Fruit fly (Drosophila melanogaster): ENCODE results near the gene aus.

The aus gene

dm6 chr3R:21378595-21378994, 29.2 kb upstream of the aus start, which contains the start of gene tin (continued):
- TF ChIP-seq CG11902 (GFP tag; optimal IDR thresholded peaks at IDR 0.05), result peak; percentile 76
- peak; percentile 86 for TF ChIP-seq CG9139 (GFP tag; optimal IDR thresholded peaks at IDR 0.05)
- peak; percentile 92 for TF ChIP-seq achi (GFP tag; optimal IDR thresholded peaks at IDR 0.05)
- TF ChIP-seq CG3919 (GFP tag; optimal IDR thresholded peaks at IDR 0.05), result peak; percentile 95
- peak; percentile 95 for TF ChIP-seq acj6 (GFP tag; optimal IDR thresholded peaks at IDR 0.05)
- TF ChIP-seq CG31627 (GFP tag; optimal IDR thresholded peaks at IDR 0.05), result peak; percentile 74
- peak; percentile 92 for TF ChIP-seq Sox102F (GFP tag; optimal IDR thresholded peaks at IDR 0.05)
- peak; percentile 89 for TF ChIP-seq Eip93F (GFP tag; optimal IDR thresholded peaks at IDR 0.05)

DNA sequence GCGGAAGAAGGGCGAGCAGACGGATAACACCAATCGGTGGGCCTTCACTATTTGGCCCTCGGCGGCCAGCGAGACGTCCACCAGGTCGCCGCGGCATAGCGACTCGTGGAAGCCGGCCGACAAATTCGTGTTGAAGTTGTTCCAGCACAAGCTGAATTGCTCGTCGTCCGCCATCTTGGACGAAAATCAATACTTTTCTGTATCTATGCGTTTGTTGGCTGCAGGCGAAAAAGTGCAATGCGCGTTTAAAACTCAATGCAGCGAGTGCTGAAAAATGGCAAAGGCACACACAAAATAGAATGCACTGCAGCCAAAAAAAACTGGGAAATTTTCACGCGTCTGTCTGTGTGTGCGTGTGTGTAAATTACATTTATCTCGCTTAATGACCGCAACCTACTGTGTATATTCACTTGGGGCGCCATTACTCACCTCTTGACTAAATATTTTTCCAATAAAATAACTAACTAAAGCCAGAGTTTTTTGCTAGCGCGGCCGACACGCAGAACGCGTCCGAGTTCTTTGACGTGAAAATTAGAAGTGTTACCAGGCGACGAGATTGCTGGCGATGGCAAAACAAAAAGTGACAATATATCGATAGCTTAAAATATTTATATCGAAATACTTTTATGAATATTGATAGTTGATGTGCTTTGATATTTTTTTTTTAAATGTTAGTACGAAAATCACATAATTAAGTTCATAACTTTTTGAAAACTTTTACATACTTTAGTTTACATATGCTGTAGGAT, 27.6 kb upstream of the aus start:
- TF ChIP-seq Hr39 (GFP tag; optimal IDR thresholded peaks at IDR 0.05) (no peak), achi (GFP tag; optimal IDR thresholded peaks at IDR 0.05) (peak; percentile 5), Eip75B (GFP tag; optimal IDR thresholded peaks at IDR 0.05) (peak; percentile 5), dsx (GFP tag; optimal IDR thresholded peaks at IDR 0.05; ENCODE audit: poor library complexity, severe bottlenecking) (peak; percentile 42), Eip78C (GFP tag) (peak; percentile 63), esn (GFP tag; optimal IDR thresholded peaks at IDR 0.05) (peak; percentile 29), svp (GFP tag) (peak; percentile 67), topi (GFP tag; optimal IDR thresholded peaks at IDR 0.05) (peak; percentile 14), CG16779 (tag; optimal IDR thresholded peaks at IDR 0.05) (peak; percentile 6), CG6792 (GFP tag; optimal IDR thresholded peaks at IDR 0.05) (no peak), ss (GFP tag; optimal IDR thresholded peaks at IDR 0.05) (peak; percentile 23 to 40), spab (GFP tag; optimal IDR thresholded peaks at IDR 0.05) (no peak), CG9139 (GFP tag; optimal IDR thresholded peaks at IDR 0.05) (peak; percentile 23), Sox102F (GFP tag; optimal IDR thresholded peaks at IDR 0.05) (peak; percentile 40), CG3919 (GFP tag; optimal IDR thresholded peaks at IDR 0.05) (peak; percentile 17), CG8632 (GFP tag; optimal IDR thresholded peaks at IDR 0.05) (no peak), CG6163 (GFP tag; IDR thresholded peaks at IDR 0.05) (0 out of 3 replicates have a peak, but pooled peaks have one; percentile 30)

DNA sequence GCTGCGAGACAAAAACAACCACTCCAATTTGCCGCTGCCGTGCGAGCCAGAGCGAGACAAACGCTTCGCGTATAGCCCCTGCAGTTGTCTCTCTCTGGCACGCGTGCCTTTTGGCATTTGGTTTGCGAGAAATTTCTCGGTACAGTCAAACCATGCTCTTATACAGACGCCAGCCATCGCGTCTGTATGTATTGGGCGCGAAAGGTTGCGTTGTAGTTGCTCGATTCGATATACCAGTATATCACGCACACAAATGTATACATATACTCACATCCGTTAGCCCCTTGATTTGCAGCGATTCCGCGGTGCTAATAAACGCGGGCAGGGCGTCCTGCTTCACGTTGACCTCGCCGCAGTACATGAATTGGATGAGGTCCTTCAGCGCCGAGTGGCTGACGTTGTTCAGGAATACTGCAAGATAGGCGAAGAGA, 26.9 kb upstream of the aus start:
- TF ChIP-seq CG1621 (tag; optimal IDR thresholded peaks at IDR 0.05) (peak; percentile 82), CG6163 (GFP tag; IDR thresholded peaks at IDR 0.05) (peak; percentile 72; the same call in 2 of the 3 replicates), CG4318 (GFP tag; optimal IDR thresholded peaks at IDR 0.05) (no peak), Hr38 (GFP tag; optimal IDR thresholded peaks at IDR 0.05) (no peak), CG6276 (GFP tag; optimal IDR thresholded peaks at IDR 0.05) (no peak), Eip78C (GFP tag) (peak; percentile 62), cyc (GFP tag; optimal IDR thresholded peaks at IDR 0.05) (no peak), CG15336 (GFP tag; IDR thresholded peaks at IDR 0.05) (peak; percentile 60), dac (GFP tag; optimal IDR thresholded peaks at IDR 0.05) (peak; percentile 57), Hr39 (GFP tag; optimal IDR thresholded peaks at IDR 0.05) (no peak), CG8119 (GFP tag; IDR thresholded peaks at IDR 0.05) (peak; percentile 37; the same call in 1 of the 3 replicates), CG34406 (GFP tag; optimal IDR thresholded peaks at IDR 0.05) (no peak), ss (GFP tag; optimal IDR thresholded peaks at IDR 0.05) (peak; percentile 72 to 80), CG6808 (GFP tag; optimal IDR thresholded peaks at IDR 0.05) (peak; percentile 43), vri (GFP tag; optimal IDR thresholded peaks at IDR 0.05) (no peak), Sox14 (GFP tag; optimal IDR thresholded peaks at IDR 0.05) (peak; percentile 28), acj6 (GFP tag; optimal IDR thresholded peaks at IDR 0.05) (no peak), CG3032 (tag; optimal IDR thresholded peaks at IDR 0.05) (peak; percentile 27), CG9139 (GFP tag; optimal IDR thresholded peaks at IDR 0.05) (peak; percentile 71), eg (GFP tag; IDR thresholded peaks at IDR 0.05) (peak; percentile 74), CG6854 (GFP tag; optimal IDR thresholded peaks at IDR 0.05) (peak; percentile 70), Eip75B (GFP tag; optimal IDR thresholded peaks at IDR 0.05) (no peak), Lpt (GFP tag; optimal IDR thresholded peaks at IDR 0.05) (peak; percentile 73), Eip93F (GFP tag; optimal IDR thresholded peaks at IDR 0.05) (peak; percentile 63), salr (GFP tag; optimal IDR thresholded peaks at IDR 0.05) (peak in 1 of 2 experiments; percentile 22), Ets96B (tag; optimal IDR thresholded peaks at IDR 0.05) (peak; percentile 31)

Measured in whole organism, prepupa.